Worm (Caenorhabditis elegans) whole organism, L3 larva: ENCODE measurements around the gene C04B4.1.

Experiments
- ZK546.5 ChIP-seq: sonication (generic microtip); optimal IDR thresholded peaks from 2 replicates; lab custom pipeline; 2017; ENCODE audit warnings: missing biosample characterization, missing genetic modification characterization
- nhr-67 ChIP-seq: fragments of 150-350 bp; optimal IDR thresholded peaks from 2 replicates; lab custom pipeline; 2014; ENCODE audit warnings: missing biosample characterization, missing genetic modification characterization
- unc-62 ChIP-seq: fragments of 150-350 bp; sonication (generic microtip); optimal IDR thresholded peaks from 4 replicates; lab custom pipeline; 2014; ENCODE audit warnings: missing biosample characterization, missing genetic modification reagents, missing genetic modification characterization

- TF ChIP-seq ZK546.5 (tag; lab: Kevin White, UChicago) (no peak), unc-62 (no peak), nhr-67 (tag; lab: Kevin White, UChicago) (no peak)
Observed at ce11 chrX:12252189-12252588, 28.4 kb upstream of the C04B4.1 start.
